Fruit fly (Drosophila melanogaster) whole organism, prepupa: Measurements from ENCODE around the gene Notum.

Experiments used
- Blimp-1 ChIP-seq: fragments of 200-800 bp; sonication (Bioruptor generic); optimal IDR thresholded peaks from 3 replicates; lab custom pipeline; 2017; ENCODE audit warnings: missing biosample characterization, missing genetic modification characterization, mild to moderate bottlenecking, moderate library complexity, missing genetic modification reagents
- CG1621 ChIP-seq: fragments of 200-800 bp; sonication (Bioruptor generic); optimal IDR thresholded peaks from 3 replicates; lab custom pipeline; 2018; ENCODE audit warnings: missing biosample characterization, mild to moderate bottlenecking, missing genetic modification characterization
- CG16779 ChIP-seq: fragments of 200-800 bp; sonication (Bioruptor generic); optimal IDR thresholded peaks from 3 replicates; lab custom pipeline; 2017; ENCODE audit warnings: missing biosample characterization, mild to moderate bottlenecking, missing genetic modification characterization
- CG31627 ChIP-seq: fragments of 200-800 bp; sonication (Bioruptor generic); optimal IDR thresholded peaks from 3 replicates; lab custom pipeline; 2016; ENCODE audit warnings: missing biosample characterization, missing genetic modification characterization
- CG3919 ChIP-seq: fragments of 200-800 bp; sonication (Bioruptor generic); optimal IDR thresholded peaks from 3 replicates; lab custom pipeline; 2016; ENCODE audit warnings: missing biosample characterization, missing genetic modification characterization
- CG4318 ChIP-seq: fragments of 200-800 bp; sonication (Bioruptor generic); optimal IDR thresholded peaks from 3 replicates; lab custom pipeline; 2017; ENCODE audit warnings: missing biosample characterization, mild to moderate bottlenecking, missing genetic modification characterization
- CG6276 ChIP-seq: fragments of 200-800 bp; sonication (Bioruptor generic); optimal IDR thresholded peaks from 2 replicates; lab custom pipeline; 2017; ENCODE audit warnings: missing biosample characterization, mild to moderate bottlenecking, missing genetic modification characterization
- CG8632 ChIP-seq: fragments of 200-800 bp; sonication (Bioruptor generic); optimal IDR thresholded peaks from 3 replicates; lab custom pipeline; 2016; ENCODE audit warnings: missing biosample characterization, missing genetic modification characterization
- Gug ChIP-seq: fragments of 200-800 bp; sonication (Bioruptor generic); IDR thresholded peaks from 2 replicates; pipeline ENCODE4 v1.3.6; 2022; ENCODE audit warnings: missing biosample characterization, missing genetic modification characterization
- Lpt ChIP-seq: fragments of 200-800 bp; sonication (Bioruptor generic); optimal IDR thresholded peaks from 3 replicates; lab custom pipeline; 2016; ENCODE audit warnings: missing biosample characterization, missing genetic modification characterization
- fd59A ChIP-seq: fragments of 200-800 bp; sonication (Bioruptor generic); optimal IDR thresholded peaks from 2 replicates; lab custom pipeline; 2017; ENCODE audit warnings: missing biosample characterization, mild to moderate bottlenecking, missing genetic modification characterization, missing genetic modification reagents
- fd85E ChIP-seq: fragments of 200-800 bp; sonication (Bioruptor generic); optimal IDR thresholded peaks from 3 replicates; lab custom pipeline; 2016; ENCODE audit warnings: missing biosample characterization, missing genetic modification characterization
- pdm3 ChIP-seq: fragments of 200-800 bp; sonication (Bioruptor generic); optimal IDR thresholded peaks from 3 replicates; lab custom pipeline; 2016; ENCODE audit warnings: missing biosample characterization, missing genetic modification characterization
- spab ChIP-seq: fragments of 200-800 bp; sonication (Bioruptor generic); optimal IDR thresholded peaks from 2 replicates; lab custom pipeline; 2017; ENCODE audit warnings: missing biosample characterization, mild to moderate bottlenecking, missing genetic modification characterization, missing genetic modification reagents

DNA sequence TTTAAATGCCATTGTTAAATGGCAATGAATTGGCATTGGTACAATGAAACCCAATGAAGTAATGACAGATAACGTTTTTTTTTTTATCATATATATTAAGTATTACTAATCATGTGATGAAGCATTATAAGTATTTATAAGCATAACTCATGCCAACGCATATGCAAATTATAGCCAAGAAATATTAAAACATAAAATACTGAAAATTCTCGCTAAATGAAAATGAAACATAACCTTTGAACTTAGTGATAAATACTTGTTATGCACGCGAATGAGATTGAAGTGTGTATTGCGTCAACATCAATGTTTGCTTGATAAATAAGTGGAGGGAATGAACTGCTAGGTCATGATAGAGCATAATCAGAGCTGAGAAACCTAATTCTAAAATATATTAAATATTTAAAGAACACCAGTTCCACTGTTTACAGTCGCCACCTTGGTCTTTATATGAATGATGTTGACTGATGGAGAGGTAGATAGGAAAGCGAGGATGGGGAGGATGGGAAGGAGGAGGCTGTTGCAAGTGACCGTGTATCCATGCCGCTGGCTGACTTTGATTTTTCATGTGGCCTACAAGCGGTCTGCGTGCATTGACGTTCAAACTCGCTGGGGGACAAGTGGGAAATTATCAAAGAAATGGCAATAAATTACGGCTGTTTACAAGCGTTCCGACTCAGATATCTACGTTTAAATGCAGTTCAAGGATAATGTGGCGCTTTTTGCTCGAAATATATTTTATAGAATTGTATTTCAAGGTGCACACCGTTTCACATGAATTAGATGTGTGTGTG, 33.0 kb downstream of the Notum start:
- no peak for TF ChIP-seq CG16779
- no peak for TF ChIP-seq Blimp-1 (GFP tag; lab: Kevin White, UChicago)
- TF ChIP-seq fd59A (GFP tag; lab: Kevin White, UChicago), result no peak
- TF ChIP-seq CG6276, result peak; percentile 23
- TF ChIP-seq CG31627 (GFP tag; lab: Kevin White, UChicago), result no peak
- TF ChIP-seq pdm3 (GFP tag; lab: Kevin White, UChicago), result no peak
- no peak for TF ChIP-seq CG1621
- no peak for TF ChIP-seq spab (GFP tag; lab: Kevin White, UChicago)
- TF ChIP-seq CG8632 (GFP tag; lab: Kevin White, UChicago), result no peak
- TF ChIP-seq CG3919 (GFP tag; lab: Kevin White, UChicago), result no peak
- no peak for TF ChIP-seq Lpt (GFP tag; lab: Kevin White, UChicago)
- TF ChIP-seq CG4318, result no peak
- TF ChIP-seq Gug (GFP tag; lab: Robert Waterston, UW), result no peak
- TF ChIP-seq fd85E, result no peak
